Worm (Caenorhabditis elegans) whole organism, L2 larva: ENCODE measurements around the gene spp-18.

Source experiments
- C34F6.9 ChIP-seq: fragments of 150-350 bp; optimal IDR thresholded peaks from 2 replicates; lab custom pipeline; 2014; ENCODE audit warnings: missing biosample characterization, missing genetic modification characterization
- F13H6.1 ChIP-seq: sonication (generic microtip); optimal IDR thresholded peaks from 2 replicates; lab custom pipeline; 2016; ENCODE audit warnings: missing genetic modification characterization, missing compliant biosample characterization
- R02D3.7 ChIP-seq: fragments of 150-350 bp; optimal IDR thresholded peaks from 2 replicates; lab custom pipeline; 2014; ENCODE audit warnings: missing biosample characterization, missing genetic modification characterization
- Y55F3AM.14 ChIP-seq: fragments of 200-800 bp; sonication (Bioruptor generic); optimal IDR thresholded peaks from 2 replicates; lab custom pipeline; 2018; ENCODE audit warnings: mild to moderate bottlenecking, missing genetic modification characterization, missing compliant biosample characterization
- ZK546.5 ChIP-seq: sonication (generic microtip); optimal IDR thresholded peaks from 2 replicates; lab custom pipeline; 2017; ENCODE audit warnings: missing biosample characterization, missing genetic modification characterization
- aly-2 ChIP-seq: fragments of 150-350 bp; optimal IDR thresholded peaks from 2 replicates; lab custom pipeline; 2014; ENCODE audit warnings: missing biosample characterization, missing genetic modification characterization
- ama-1 ChIP-seq: fragments of 150-350 bp; optimal IDR thresholded peaks from 2 replicates; lab custom pipeline; 2018; ENCODE audit warnings: inconsistent platforms
- blmp-1 ChIP-seq: sonication (generic microtip); optimal IDR thresholded peaks from 2 replicates; lab custom pipeline; 2017; ENCODE audit warnings: missing genetic modification characterization, mild to moderate bottlenecking, missing compliant biosample characterization, antibody characterized with exemption, moderate library complexity; ENCODE audit not compliant: insufficient read depth
- ceh-16 ChIP-seq: fragments of 150-350 bp; optimal IDR thresholded peaks from 2 replicates; lab custom pipeline; 2014; ENCODE audit warnings: missing biosample characterization, missing genetic modification characterization
- ceh-82 ChIP-seq: fragments of 150-350 bp; optimal IDR thresholded peaks from 2 replicates; lab custom pipeline; 2014; ENCODE audit warnings: missing biosample characterization, missing genetic modification characterization
- crh-2 ChIP-seq: sonication (generic microtip); optimal IDR thresholded peaks from 2 replicates; lab custom pipeline; 2017; ENCODE audit warnings: missing biosample characterization, missing genetic modification characterization
- egl-27 ChIP-seq: sonication (generic microtip); optimal IDR thresholded peaks from 3 replicates; lab custom pipeline; 2017; ENCODE audit warnings: missing biosample characterization, missing genetic modification reagents, missing genetic modification characterization
- elt-1 ChIP-seq: fragments of 150-350 bp; optimal IDR thresholded peaks from 2 replicates; lab custom pipeline; 2014; ENCODE audit warnings: missing biosample characterization, missing genetic modification characterization
- gmeb-1 ChIP-seq: fragments of 150-350 bp; optimal IDR thresholded peaks from 2 replicates; lab custom pipeline; 2014; ENCODE audit warnings: missing biosample characterization, missing genetic modification characterization
- lin-11 ChIP-seq: fragments of 150-350 bp; sonication (generic microtip); optimal IDR thresholded peaks from 2 replicates; lab custom pipeline; 2014; ENCODE audit warnings: missing biosample characterization, missing genetic modification characterization, inconsistent platforms, mixed read lengths
- lin-39 ChIP-seq: fragments of 150-350 bp; optimal IDR thresholded peaks from 2 replicates; lab custom pipeline; 2014; ENCODE audit warnings: missing biosample characterization, missing genetic modification reagents, missing genetic modification characterization
- lsy-2 ChIP-seq, 2 experiments: fragments of 150-350 bp in 1 of 2; sonication (generic microtip) in 1 of 2; optimal IDR thresholded peaks; 2 replicates each; lab custom pipeline; 2014 to 2017; ENCODE audit warnings: missing biosample characterization in 2 of 2, missing genetic modification characterization in 2 of 2
- mbf-1 ChIP-seq: sonication (generic microtip); optimal IDR thresholded peaks from 2 replicates; lab custom pipeline; 2017; ENCODE audit warnings: missing biosample characterization, missing genetic modification characterization
- mdl-1 ChIP-seq, 2 experiments: fragments of 150-350 bp in 1 of 2; sonication (generic microtip) in 1 of 2; optimal IDR thresholded peaks; 2 replicates each; lab custom pipeline; 2017; ENCODE audit warnings: missing biosample characterization in 2 of 2, missing genetic modification characterization in 2 of 2
- nhr-129 ChIP-seq: fragments of 150-350 bp; optimal IDR thresholded peaks from 2 replicates; lab custom pipeline; 2014; ENCODE audit warnings: missing biosample characterization, missing genetic modification characterization
- nhr-23 ChIP-seq: fragments of 150-350 bp; optimal IDR thresholded peaks from 2 replicates; lab custom pipeline; 2014; ENCODE audit warnings: missing biosample characterization, missing genetic modification reagents, missing genetic modification characterization
- nhr-25 ChIP-seq: fragments of 150-350 bp; sonication (generic microtip); optimal IDR thresholded peaks from 3 replicates; lab custom pipeline; 2014; ENCODE audit warnings: missing biosample characterization, missing genetic modification characterization
- nhr-6 ChIP-seq: fragments of 150-350 bp; optimal IDR thresholded peaks from 2 replicates; lab custom pipeline; 2014; ENCODE audit warnings: missing biosample characterization, missing genetic modification characterization
- nhr-77 ChIP-seq: fragments of 150-350 bp; optimal IDR thresholded peaks from 2 replicates; lab custom pipeline; 2014; ENCODE audit warnings: missing biosample characterization, missing genetic modification characterization
- peb-1 ChIP-seq: fragments of 150-350 bp; optimal IDR thresholded peaks from 2 replicates; lab custom pipeline; 2014; ENCODE audit warnings: missing biosample characterization, missing genetic modification characterization
- sma-9 ChIP-seq, 2 experiments: fragments of 150-350 bp in 1 of 2; sonication (generic microtip) in 1 of 2; optimal IDR thresholded peaks; 2 replicates each; lab custom pipeline; 2014 to 2016; ENCODE audit warnings: missing genetic modification characterization in 2 of 2, mild to moderate bottlenecking in 1 of 2, missing biosample characterization in 1 of 2, missing compliant biosample characterization in 1 of 2, missing genetic modification reagents in 1 of 2, moderate library complexity in 1 of 2
- unc-39 ChIP-seq: fragments of 150-350 bp; optimal IDR thresholded peaks from 2 replicates; lab custom pipeline; 2014; ENCODE audit warnings: missing biosample characterization, missing genetic modification characterization
- unc-55 ChIP-seq: fragments of 150-350 bp; sonication (generic microtip); optimal IDR thresholded peaks from 3 replicates; lab custom pipeline; 2014; ENCODE audit warnings: missing biosample characterization, missing genetic modification reagents, missing genetic modification characterization
- zag-1 ChIP-seq: fragments of 150-350 bp; optimal IDR thresholded peaks from 2 replicates; lab custom pipeline; 2014; ENCODE audit warnings: missing biosample characterization, missing genetic modification characterization
- ztf-1 ChIP-seq: fragments of 200-800 bp; sonication (Bioruptor generic); conservative IDR thresholded peaks from 2 replicates; pipeline ENCODE4 v1.3.6; 2022; ENCODE audit warnings: missing genetic modification characterization, missing compliant biosample characterization
- ztf-11 ChIP-seq: sonication (generic microtip); optimal IDR thresholded peaks from 2 replicates; lab custom pipeline; 2017; ENCODE audit warnings: missing biosample characterization, missing genetic modification characterization
- ztf-4 ChIP-seq: fragments of 150-350 bp; optimal IDR thresholded peaks from 2 replicates; lab custom pipeline; 2014; ENCODE audit warnings: missing biosample characterization, missing genetic modification characterization

Gene spp-18

ce11 chrIV:9617358-9617757 lies 23.8 kb downstream of the spp-18 start:
- TF ChIP-seq zag-1 (tag; lab: Kevin White, UChicago) (no peak), nhr-23 (tag; lab: Kevin White, UChicago) (peak; percentile 88), elt-1 (peak; percentile 85), Y55F3AM.14 (GFP tag; lab: Kevin White, UChicago) (no peak), ceh-16 (tag; lab: Kevin White, UChicago) (peak; percentile 25)

- TF ChIP-seq elt-1 (peak; percentile 77), ceh-16 (tag; lab: Kevin White, UChicago) (peak; percentile 49), nhr-25 (tag; lab: Kevin White, UChicago) (peak; percentile 48), nhr-23 (tag; lab: Kevin White, UChicago) (peak; percentile 84), crh-2 (tag; lab: Kevin White, UChicago) (no peak), R02D3.7 (tag; lab: Kevin White, UChicago) (no peak)
Measured at ce11 chrIV:9618015-9618414, 24.5 kb downstream of the spp-18 start.

DNA sequence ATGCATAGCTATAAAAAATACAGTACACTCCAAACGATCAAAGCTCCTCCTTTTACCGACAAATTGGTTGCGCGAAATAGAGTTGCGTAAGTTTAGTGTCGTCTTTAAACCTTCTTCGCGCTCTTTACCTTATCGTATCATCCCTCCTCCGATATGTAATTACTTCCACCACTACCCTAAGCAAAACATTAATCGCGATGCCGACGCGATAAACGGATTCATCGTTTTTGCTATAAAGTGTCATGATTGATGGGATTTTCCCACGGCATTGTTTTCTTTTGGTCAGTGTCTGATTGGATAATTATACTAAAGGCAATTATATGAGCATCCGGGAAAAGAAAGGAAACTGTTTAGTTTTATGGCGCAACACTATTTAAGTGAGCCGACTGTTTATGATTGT lies 25.3 kb downstream of the spp-18 start:
- TF ChIP-seq peb-1 (no peak), unc-39 (no peak), nhr-77 (tag; lab: Kevin White, UChicago) (no peak), lin-39 (tag; lab: Kevin White, UChicago) (no peak), sma-9 (GFP tag; optimal IDR thresholded peaks at IDR 0.05; lab: Kevin White, UChicago) (no peak), sma-9 (tag; optimal IDR thresholded peaks at IDR 0.05; lab: Kevin White, UChicago) (no peak), nhr-129 (tag; lab: Kevin White, UChicago) (no peak), ama-1 (lab: Kevin White, UChicago) (no peak), elt-1 (peak; percentile 94), ceh-82 (tag; lab: Kevin White, UChicago) (no peak), ceh-16 (tag; lab: Kevin White, UChicago) (peak; percentile 91), mdl-1 (tag; optimal IDR thresholded peaks at IDR 0.05; lab: Kevin White, UChicago) (no peak), ztf-1 (GFP tag; lab: Robert Waterston, UW) (no peak), F13H6.1 (tag; lab: Kevin White, UChicago) (no peak), unc-55 (GFP tag; lab: Kevin White, UChicago) (no peak), gmeb-1 (no peak), lin-11 (tag; lab: Kevin White, UChicago) (no peak)
- TF ChIP-seq, all 48 proteins: peak for 2

ce11 chrIV:9622272-9622671 lies 28.8 kb downstream of the spp-18 start, which contains the start of gene W09C2.7:
TSS of gene W09C2.7 (minus strand) at chrIV:9622372.
- TF ChIP-seq C34F6.9 (tag; lab: Kevin White, UChicago) (no peak), egl-27 (tag; lab: Kevin White, UChicago) (no peak), ztf-11 (tag; lab: Kevin White, UChicago) (no peak), lin-39 (tag; lab: Kevin White, UChicago) (no peak), blmp-1 (tag; lab: Kevin White, UChicago) (no peak), ZK546.5 (tag; lab: Kevin White, UChicago) (no peak)
- TF ChIP-seq, all 48 proteins: peak for 0

- TF ChIP-seq nhr-25 (tag; lab: Kevin White, UChicago) (no peak), gmeb-1 (no peak), blmp-1 (tag; lab: Kevin White, UChicago) (no peak), aly-2 (tag; lab: Kevin White, UChicago) (no peak), crh-2 (tag; lab: Kevin White, UChicago) (no peak), ceh-16 (tag; lab: Kevin White, UChicago) (no peak), lsy-2 (tag; optimal IDR thresholded peaks at IDR 0.05; lab: Kevin White, UChicago) (no peak), ztf-4 (tag; lab: Kevin White, UChicago) (no peak), R02D3.7 (tag; lab: Kevin White, UChicago) (no peak), unc-39 (no peak), Y55F3AM.14 (GFP tag; lab: Kevin White, UChicago) (no peak), nhr-6 (tag; lab: Kevin White, UChicago) (no peak), mbf-1 (tag; lab: Kevin White, UChicago) (no peak)
- TF ChIP-seq, all 48 proteins: peak for 0
Measured at ce11 chrIV:9623269-9623668, 29.8 kb downstream of the spp-18 start, which contains the start of gene W09C2.9. TSS of gene W09C2.9 (minus strand) at chrIV:9623369.
